Fruit fly (Drosophila melanogaster) whole organism, embryonic: ENCODE data around the gene rho-4.

Experiments used
- C15 ChIP-seq: fragments of 200-800 bp; sonication (Bioruptor generic); IDR thresholded peaks from 3 replicates; pipeline ENCODE4 v1.3.6; 2022; ENCODE audit warnings: missing biosample characterization, missing genetic modification characterization
- CG10147 ChIP-seq: fragments of 200-800 bp; sonication (Bioruptor generic); optimal IDR thresholded peaks from 2 replicates; lab custom pipeline; 2019; ENCODE audit warnings: missing biosample characterization, mild to moderate bottlenecking, missing genetic modification characterization, moderate library complexity
- CG1024 ChIP-seq: fragments of 200-800 bp; sonication (Bioruptor generic); IDR thresholded peaks from 2 replicates; pipeline ENCODE4 v1.3.6; 2022; ENCODE audit warnings: missing biosample characterization, missing genetic modification characterization
- CG10267 ChIP-seq: fragments of 200-800 bp; sonication (Bioruptor generic); optimal IDR thresholded peaks from 2 replicates; lab custom pipeline; 2018; ENCODE audit warnings: missing biosample characterization, mild to moderate bottlenecking, missing genetic modification characterization, moderate library complexity
- CG10366 ChIP-seq: fragments of 200-800 bp; sonication (Bioruptor generic); IDR thresholded peaks from 2 replicates; pipeline ENCODE4 v1.3.6; 2022; ENCODE audit warnings: missing biosample characterization, missing genetic modification characterization
- CG10979 ChIP-seq: fragments of 200-800 bp; sonication (Bioruptor generic); optimal IDR thresholded peaks from 2 replicates; lab custom pipeline; 2018; ENCODE audit warnings: missing biosample characterization, mild to moderate bottlenecking, missing genetic modification characterization, moderate library complexity
- CG11456 ChIP-seq: fragments of 200-800 bp; sonication (Bioruptor generic); IDR thresholded peaks from 3 replicates; pipeline ENCODE4 v1.3.6; 2022; ENCODE audit warnings: missing biosample characterization, missing genetic modification characterization
- CG12071 ChIP-seq: fragments of 200-800 bp; sonication (Bioruptor generic); optimal IDR thresholded peaks from 3 replicates; lab custom pipeline; 2018; ENCODE audit warnings: missing biosample characterization, mild to moderate bottlenecking, missing genetic modification characterization
- CG12155 ChIP-seq: fragments of 200-800 bp; sonication (Bioruptor generic); optimal IDR thresholded peaks from 3 replicates; lab custom pipeline; 2016; ENCODE audit warnings: missing biosample characterization, missing genetic modification characterization
- CG12219 ChIP-seq: fragments of 200-800 bp; sonication (Bioruptor generic); optimal IDR thresholded peaks from 3 replicates; lab custom pipeline; 2018; ENCODE audit warnings: missing biosample characterization, mild to moderate bottlenecking, missing genetic modification characterization
- CG12299 ChIP-seq: fragments of 200-800 bp; sonication (Bioruptor generic); optimal IDR thresholded peaks from 2 replicates; lab custom pipeline; 2018; ENCODE audit warnings: missing biosample characterization, mild to moderate bottlenecking, missing genetic modification characterization
- CG12659 ChIP-seq: fragments of 200-800 bp; sonication (Bioruptor generic); optimal IDR thresholded peaks from 3 replicates; lab custom pipeline; 2017; ENCODE audit warnings: mild to moderate bottlenecking, missing biosample characterization, missing genetic modification reagents, missing genetic modification characterization
- CG14441 ChIP-seq: fragments of 200-800 bp; sonication (Bioruptor generic); IDR thresholded peaks from 2 replicates; pipeline ENCODE4 v1.3.6; 2022; ENCODE audit warnings: missing biosample characterization, missing genetic modification characterization
- CG14667 ChIP-seq: fragments of 200-800 bp; sonication (Bioruptor generic); IDR thresholded peaks from 2 replicates; pipeline ENCODE4 v1.3.6; 2022; ENCODE audit warnings: missing biosample characterization, missing genetic modification characterization
- CG15479 ChIP-seq: fragments of 200-800 bp; sonication (Bioruptor generic); optimal IDR thresholded peaks from 3 replicates; lab custom pipeline; 2019; ENCODE audit warnings: missing biosample characterization, mild to moderate bottlenecking, missing genetic modification characterization, moderate library complexity
- CG1602 ChIP-seq: fragments of 200-800 bp; sonication (Bioruptor generic); optimal IDR thresholded peaks from 3 replicates; lab custom pipeline; 2016; ENCODE audit warnings: missing biosample characterization, missing genetic modification characterization
- CG1603 ChIP-seq: fragments of 200-800 bp; sonication (Bioruptor generic); optimal IDR thresholded peaks from 2 replicates; lab custom pipeline; 2019; ENCODE audit warnings: missing biosample characterization, mild to moderate bottlenecking, missing genetic modification characterization, moderate library complexity
- CG17829 ChIP-seq: fragments of 200-800 bp; optimal IDR thresholded peaks from 2 replicates; lab custom pipeline; 2019; ENCODE audit warnings: missing biosample characterization, mild to moderate bottlenecking, missing genetic modification characterization, moderate library complexity
- CG1792 ChIP-seq: fragments of 200-800 bp; sonication (Bioruptor generic); optimal IDR thresholded peaks from 2 replicates; lab custom pipeline; 2016; ENCODE audit warnings: missing biosample characterization, missing genetic modification characterization
- CG18262 ChIP-seq: fragments of 200-800 bp; optimal IDR thresholded peaks from 3 replicates; lab custom pipeline; 2019; ENCODE audit warnings: missing biosample characterization, mild to moderate bottlenecking, missing genetic modification characterization, moderate library complexity
- CG18476 ChIP-seq: fragments of 200-800 bp; sonication (Bioruptor generic); optimal IDR thresholded peaks from 2 replicates; lab custom pipeline; 2016; ENCODE audit warnings: missing biosample characterization, mild to moderate bottlenecking, missing genetic modification characterization
- CG18599 ChIP-seq: fragments of 200-800 bp; sonication (Bioruptor generic); optimal IDR thresholded peaks from 3 replicates; lab custom pipeline; 2017; ENCODE audit warnings: missing biosample characterization, missing genetic modification characterization, mild to moderate bottlenecking, moderate library complexity, missing genetic modification reagents
- CG18619 ChIP-seq: fragments of 200-800 bp; sonication (Bioruptor generic); optimal IDR thresholded peaks from 3 replicates; lab custom pipeline; 2017; ENCODE audit warnings: missing biosample characterization, mild to moderate bottlenecking, missing genetic modification characterization
- CG31441 ChIP-seq: fragments of 200-800 bp; sonication (Bioruptor generic); IDR thresholded peaks from 2 replicates; pipeline ENCODE4 v1.3.6; 2022; ENCODE audit warnings: missing biosample characterization, missing genetic modification characterization
- CG4707 ChIP-seq: fragments of 200-800 bp; sonication (Bioruptor generic); optimal IDR thresholded peaks from 2 replicates; lab custom pipeline; 2018; ENCODE audit warnings: missing biosample characterization, mild to moderate bottlenecking, missing genetic modification characterization, moderate library complexity
- CTCF ChIP-seq: fragments of 200-800 bp; sonication (Bioruptor generic); optimal IDR thresholded peaks from 2 replicates; lab custom pipeline; 2017; ENCODE audit warnings: missing biosample characterization, mild to moderate bottlenecking, missing genetic modification characterization, moderate library complexity
- CkIIα-i1 ChIP-seq: fragments of 200-800 bp; sonication (Bioruptor generic); IDR thresholded peaks from 2 replicates; pipeline ENCODE4 v1.3.6; 2022; ENCODE audit warnings: missing biosample characterization, missing genetic modification characterization
- Dad ChIP-seq: fragments of 200-800 bp; sonication (Bioruptor generic); optimal IDR thresholded peaks from 3 replicates; lab custom pipeline; 2016; ENCODE audit warnings: missing biosample characterization, missing genetic modification characterization
- Dfd ChIP-seq, 2 experiments: fragments of >200 bp; optimal IDR thresholded peaks; 2 replicates each; lab custom pipeline; 2017; ENCODE audit warnings: missing biosample characterization in 2 of 2, missing genetic modification characterization in 2 of 2
- Dref ChIP-seq: fragments of 200-800 bp; sonication (Bioruptor generic); IDR thresholded peaks from 2 replicates; pipeline ENCODE4 v1.3.6; 2022; ENCODE audit warnings: missing biosample characterization, missing genetic modification characterization
- Drgx ChIP-seq: fragments of 200-800 bp; sonication (Bioruptor generic); IDR thresholded peaks from 2 replicates; pipeline ENCODE4 v1.3.6; 2022; ENCODE audit warnings: missing biosample characterization, missing genetic modification characterization
- Fer1 ChIP-seq: fragments of 200-800 bp; sonication (Bioruptor generic); optimal IDR thresholded peaks from 2 replicates; lab custom pipeline; 2017; ENCODE audit warnings: missing biosample characterization, mild to moderate bottlenecking, missing genetic modification characterization
- HLH3B ChIP-seq: fragments of 200-800 bp; sonication (Bioruptor generic); IDR thresholded peaks from 2 replicates; pipeline ENCODE4 v1.3.6; 2022; ENCODE audit warnings: missing biosample characterization, missing genetic modification characterization
- Hsf ChIP-seq: fragments of 200-800 bp; sonication (Bioruptor generic); optimal IDR thresholded peaks from 3 replicates; lab custom pipeline; 2016; ENCODE audit warnings: missing biosample characterization, missing genetic modification characterization
- Ravus ChIP-seq: fragments of 200-800 bp; sonication (Bioruptor generic); IDR thresholded peaks from 2 replicates; pipeline ENCODE4 v1.3.6; 2022; ENCODE audit warnings: missing biosample characterization, missing genetic modification characterization
- Sin3A ChIP-seq: fragments of >200 bp; optimal IDR thresholded peaks from 2 replicates; lab custom pipeline; 2018
- TFAM ChIP-seq: fragments of 200-800 bp; sonication (Bioruptor generic); optimal IDR thresholded peaks from 2 replicates; lab custom pipeline; 2017; ENCODE audit warnings: missing biosample characterization, missing genetic modification characterization, inconsistent platforms
- al ChIP-seq: fragments of 200-800 bp; sonication (Bioruptor generic); IDR thresholded peaks from 2 replicates; pipeline ENCODE4 v1.3.6; 2022; ENCODE audit warnings: missing biosample characterization, missing genetic modification characterization
- ash1 ChIP-seq: fragments of 200-800 bp; sonication (Bioruptor generic); optimal IDR thresholded peaks from 2 replicates; lab custom pipeline; 2018; ENCODE audit warnings: missing biosample characterization, mild to moderate bottlenecking, missing genetic modification characterization
- cad ChIP-seq: fragments of >200 bp; optimal IDR thresholded peaks from 2 replicates; lab custom pipeline; 2017; ENCODE audit warnings: missing biosample characterization, missing genetic modification characterization
- corto ChIP-seq: fragments of 200-800 bp; sonication (Bioruptor generic); optimal IDR thresholded peaks from 2 replicates; lab custom pipeline; 2016; ENCODE audit warnings: missing biosample characterization, mild to moderate bottlenecking, missing genetic modification characterization, moderate library complexity
- croc ChIP-seq: fragments of 200-800 bp; sonication (Bioruptor generic); conservative IDR thresholded peaks from 3 replicates; pipeline ENCODE4 v1.3.6; 2022; ENCODE audit warnings: missing biosample characterization, missing genetic modification characterization
- exex ChIP-seq: fragments of 200-800 bp; sonication (Bioruptor generic); optimal IDR thresholded peaks from 4 replicates; lab custom pipeline; 2018; ENCODE audit warnings: missing biosample characterization, mild to moderate bottlenecking, missing genetic modification characterization, moderate library complexity
- eyg ChIP-seq: fragments of 200-800 bp; sonication (Bioruptor generic); optimal IDR thresholded peaks from 3 replicates; lab custom pipeline; 2016; ENCODE audit warnings: missing biosample characterization, missing genetic modification characterization
- gcm2 ChIP-seq: fragments of 200-800 bp; sonication (Bioruptor generic); optimal IDR thresholded peaks from 2 replicates; lab custom pipeline; 2016; ENCODE audit warnings: missing biosample characterization, missing genetic modification characterization
- hb ChIP-seq: fragments of 200-800 bp; sonication (Bioruptor generic); IDR thresholded peaks from 3 replicates; pipeline ENCODE4 v1.3.6; 2022; ENCODE audit warnings: missing biosample characterization, missing genetic modification characterization; ENCODE audit not compliant: partially characterized antibody
- ken ChIP-seq: fragments of 200-800 bp; sonication (Bioruptor generic); IDR thresholded peaks from 3 replicates; pipeline ENCODE4 v1.3.6; 2022; ENCODE audit warnings: missing biosample characterization, missing genetic modification characterization
- lmd ChIP-seq: fragments of 200-800 bp; sonication (Bioruptor generic); IDR thresholded peaks from 2 replicates; pipeline ENCODE4 v1.3.6; 2022; ENCODE audit warnings: missing biosample characterization, missing genetic modification characterization
- nerfin-1 ChIP-seq: fragments of 200-800 bp; sonication (Bioruptor generic); optimal IDR thresholded peaks from 3 replicates; lab custom pipeline; 2019; ENCODE audit warnings: missing biosample characterization, mild to moderate bottlenecking, missing genetic modification characterization, moderate library complexity
- pho ChIP-seq: fragments of 200-800 bp; sonication (Bioruptor generic); optimal IDR thresholded peaks from 2 replicates; lab custom pipeline; 2016; ENCODE audit warnings: missing biosample characterization, missing genetic modification characterization
- phol ChIP-seq: fragments of 200-800 bp; sonication (Bioruptor generic); optimal IDR thresholded peaks from 3 replicates; lab custom pipeline; 2018; ENCODE audit warnings: missing biosample characterization, mild to moderate bottlenecking, missing genetic modification characterization, moderate library complexity
- slp2 ChIP-seq: fragments of 200-800 bp; sonication (Bioruptor generic); optimal IDR thresholded peaks from 2 replicates; lab custom pipeline; 2016; ENCODE audit warnings: missing biosample characterization, missing genetic modification characterization
- vvl ChIP-seq: fragments of 200-800 bp; sonication (Bioruptor generic); IDR thresholded peaks from 2 replicates; pipeline ENCODE4 v1.3.6; 2022; ENCODE audit warnings: missing biosample characterization, missing genetic modification characterization

The rho-4 gene

DNA sequence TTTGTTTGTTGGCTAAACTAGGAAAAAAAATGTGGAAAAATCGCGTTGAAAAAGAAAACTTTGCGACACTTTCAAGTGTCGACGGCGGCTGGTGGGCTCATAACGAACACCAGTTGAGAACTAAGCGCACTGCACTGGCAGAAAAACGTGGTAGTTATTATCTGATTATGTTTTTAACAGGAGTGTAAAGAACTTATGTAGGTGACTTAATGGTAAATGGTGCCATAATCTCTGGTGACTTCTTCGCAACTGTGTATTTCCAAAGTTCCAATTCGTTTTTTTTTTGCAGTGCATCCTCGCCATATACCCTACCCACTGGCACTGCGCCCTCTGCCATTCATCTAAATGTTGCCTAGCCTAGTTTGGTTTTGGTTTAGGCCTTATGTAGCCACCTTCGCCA is 53.4 kb downstream of the rho-4 start (continued):
- TF ChIP-seq hb (GFP tag; lab: Robert Waterston, UW) (no peak), CG1792 (GFP tag; lab: Kevin White, UChicago) (no peak), CkIIα-i1 (GFP tag; lab: Robert Waterston, UW) (no peak), CG1024 (GFP tag; lab: Robert Waterston, UW) (no peak), lmd (GFP tag; lab: Robert Waterston, UW) (peak; percentile 57), CG10147 (no peak), Ravus (GFP tag; lab: Robert Waterston, UW) (no peak), CG14667 (GFP tag; lab: Robert Waterston, UW) (no peak), ken (0 out of 3 replicates have a peak, but pooled peaks have one; percentile 57), corto (GFP tag; lab: Kevin White, UChicago) (no peak), phol (tag; lab: Kevin White, UChicago) (peak; percentile 29), cad (GFP tag; lab: Kevin White, UChicago) (no peak), CG15479 (GFP tag; lab: Kevin White, UChicago) (no peak), CG14441 (GFP tag; lab: Robert Waterston, UW) (peak; percentile 23; the same call in 1 of the 2 replicates), croc (GFP tag; lab: Robert Waterston, UW) (no peak), CG17829 (tag; lab: Kevin White, UChicago) (no peak), CG4707 (GFP tag; lab: Kevin White, UChicago) (no peak), al (GFP tag; lab: Robert Waterston, UW) (no peak), Dref (no peak), slp2 (peak; percentile 4), CG12155 (GFP tag; lab: Kevin White, UChicago) (no peak), CG18619 (no peak), C15 (GFP tag; lab: Robert Waterston, UW) (no peak), gcm2 (GFP tag; lab: Kevin White, UChicago) (no peak), vvl (GFP tag; lab: Robert Waterston, UW) (0 out of 2 replicates have a peak, but pooled peaks have one; percentile 31), CG10267 (tag; lab: Kevin White, UChicago) (no peak), Fer1 (GFP tag; lab: Kevin White, UChicago) (peak; percentile 19), Dfd (GFP tag; optimal IDR thresholded peaks at IDR 0.05; lab: Kevin White, UChicago) (no peak), CG11456 (GFP tag; lab: Robert Waterston, UW) (no peak), CG10366 (GFP tag; lab: Robert Waterston, UW) (0 out of 2 replicates have a peak, but pooled peaks have one; percentile 19), CG10979 (tag; lab: Kevin White, UChicago) (peak; percentile 25), Dad (GFP tag; lab: Kevin White, UChicago) (no peak), exex (tag; lab: Kevin White, UChicago) (no peak), pho (GFP tag; lab: Kevin White, UChicago) (no peak), Hsf (GFP tag; lab: Kevin White, UChicago) (peak; percentile 5), CG18599 (GFP tag; lab: Kevin White, UChicago) (peak; percentile 13), CG18262 (no peak), CG1603 (tag; lab: Kevin White, UChicago) (peak; percentile 64), CG1602 (GFP tag; lab: Kevin White, UChicago) (no peak), Sin3A (lab: Kevin White, UChicago) (no peak), TFAM (GFP tag; lab: Kevin White, UChicago) (no peak), HLH3B (GFP tag; lab: Robert Waterston, UW) (peak; percentile 47), CG12659 (no peak), CG12299 (tag; lab: Kevin White, UChicago) (no peak), Drgx (peak; percentile 78), CTCF (peak; percentile 3), nerfin-1 (tag; lab: Kevin White, UChicago) (no peak), CG12071 (GFP tag; lab: Kevin White, UChicago) (no peak), ash1 (no peak), eyg (GFP tag; lab: Kevin White, UChicago) (no peak), CG18476 (GFP tag; lab: Kevin White, UChicago) (no peak), CG12219 (GFP tag; lab: Kevin White, UChicago) (peak; percentile 1), CG31441 (GFP tag; lab: Robert Waterston, UW) (peak; percentile 36; the same call in 1 of the 2 replicates)
